Worm (Caenorhabditis elegans): Measurements from ENCODE around the gene acl-13.

Gene acl-13

ce11 chrIV:12396645-12397258, 13.5 kb upstream of the acl-13 start:
- no peak for TF ChIP-seq gmeb-1 (tag; optimal IDR thresholded peaks at IDR 0.05)
- peak; percentile 60 for TF ChIP-seq sem-4 (tag; optimal IDR thresholded peaks at IDR 0.05)
- peak; percentile 77 for TF ChIP-seq blmp-1 (tag; optimal IDR thresholded peaks at IDR 0.05; ENCODE audit: insufficient read depth)
- TF ChIP-seq egl-27 (tag; optimal IDR thresholded peaks at IDR 0.05), result no peak
- no peak for TF ChIP-seq crh-2 (tag; optimal IDR thresholded peaks at IDR 0.05)
- TF ChIP-seq ceh-82 (tag; optimal IDR thresholded peaks at IDR 0.05), result no peak
- TF ChIP-seq unc-39 (tag; optimal IDR thresholded peaks at IDR 0.05), result no peak
- TF ChIP-seq sma-3 (GFP tag; optimal IDR thresholded peaks at IDR 0.05), result peak; percentile 15
- peak; percentile 15 for TF ChIP-seq C34F6.9 (tag; optimal IDR thresholded peaks at IDR 0.05)
- no peak for TF ChIP-seq aly-2 (tag; optimal IDR thresholded peaks at IDR 0.05)
- TF ChIP-seq ama-1 (optimal IDR thresholded peaks at IDR 0.05), result no peak
- no peak for TF ChIP-seq nhr-11 (tag; optimal IDR thresholded peaks at IDR 0.05)
- no peak for TF ChIP-seq alr-1 (tag; optimal IDR thresholded peaks at IDR 0.05)
- peak; percentile 65 for TF ChIP-seq fos-1 (tag; optimal IDR thresholded peaks at IDR 0.05)
- TF ChIP-seq nhr-21 (tag; optimal IDR thresholded peaks at IDR 0.05), result peak; percentile 59
- peak; percentile 13 for TF ChIP-seq sma-9 (GFP tag; optimal IDR thresholded peaks at IDR 0.05)
- no peak for TF ChIP-seq sma-9 (tag; optimal IDR thresholded peaks at IDR 0.05)
- peak; percentile 89 for TF ChIP-seq nhr-129 (tag; optimal IDR thresholded peaks at IDR 0.05)
- no peak for TF ChIP-seq peb-1 (tag; optimal IDR thresholded peaks at IDR 0.05)
- peak in 1 of 2 experiments; percentile 61 for TF ChIP-seq lsy-2 (tag; optimal IDR thresholded peaks at IDR 0.05)
- TF ChIP-seq lin-13 (GFP tag; optimal IDR thresholded peaks at IDR 0.05), result no peak
- peak; percentile 82 for TF ChIP-seq nhr-25 (tag; optimal IDR thresholded peaks at IDR 0.05)
- no peak for TF ChIP-seq ztf-11 (tag; optimal IDR thresholded peaks at IDR 0.05)
- no peak for TF ChIP-seq mbf-1 (tag; optimal IDR thresholded peaks at IDR 0.05)

DNA sequence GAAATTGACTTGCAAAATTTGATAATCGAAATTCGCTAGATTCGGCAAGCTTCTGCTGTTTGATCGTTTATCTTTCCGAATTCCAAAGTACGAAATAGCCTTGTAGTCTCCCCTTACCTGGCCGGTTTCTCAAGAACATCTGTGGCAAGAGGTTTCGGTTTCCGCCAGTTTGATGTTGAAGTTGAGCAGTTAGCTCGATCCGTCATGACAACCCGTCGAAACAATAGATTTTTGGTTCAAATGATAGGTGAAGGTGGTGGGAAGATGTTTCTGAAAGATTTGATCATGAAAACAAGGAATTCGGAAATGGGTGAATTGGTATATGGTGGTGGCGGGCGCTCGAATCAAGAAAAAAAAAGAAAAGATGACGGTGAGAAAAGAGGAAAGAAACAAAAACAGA, 11.8 kb upstream of the acl-13 start, which contains the start of gene acs-20:
acs-20 (minus strand) TSS at position 270 of the 400 bp plus-strand sequence.
- TF ChIP-seq nhr-77 (tag; optimal IDR thresholded peaks at IDR 0.05) (no peak), peb-1 (tag; optimal IDR thresholded peaks at IDR 0.05) (no peak), gmeb-1 (tag; optimal IDR thresholded peaks at IDR 0.05) (no peak), nhr-11 (tag; optimal IDR thresholded peaks at IDR 0.05) (no peak), ceh-82 (tag; optimal IDR thresholded peaks at IDR 0.05) (no peak), lsy-2 (tag; optimal IDR thresholded peaks at IDR 0.05) (no peak)

DNA sequence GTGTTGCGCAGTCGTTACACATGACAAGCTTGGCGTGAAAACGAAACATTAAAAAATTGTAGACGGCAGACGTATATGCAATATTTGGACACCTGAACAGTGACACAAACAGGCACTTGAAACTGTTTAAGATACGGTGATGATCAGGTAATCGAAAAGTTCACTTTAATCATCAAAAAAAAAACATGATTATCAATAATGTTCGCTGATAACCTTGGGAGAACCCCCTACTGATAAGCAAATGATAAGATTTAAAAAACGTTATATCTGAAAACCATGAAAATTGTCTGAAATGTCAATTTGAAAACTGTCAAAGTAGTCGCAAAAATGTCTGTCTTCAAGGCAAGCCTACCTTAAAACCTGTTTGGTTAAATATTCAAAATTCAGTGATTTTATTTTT, 10.3 kb upstream of the acl-13 start:
- TF ChIP-seq fos-1 (tag; optimal IDR thresholded peaks at IDR 0.05) (peak; percentile 52), dmd-4 (tag; optimal IDR thresholded peaks at IDR 0.05) (no peak)

ce11 chrIV:12403440-12403839, 6.8 kb upstream of the acl-13 start:
- TF ChIP-seq blmp-1 (tag; optimal IDR thresholded peaks at IDR 0.05; ENCODE audit: insufficient read depth) (peak; percentile 14), nhr-25 (tag; optimal IDR thresholded peaks at IDR 0.05) (peak; percentile 36), nhr-21 (tag; optimal IDR thresholded peaks at IDR 0.05) (peak; percentile 74), nhr-6 (tag; optimal IDR thresholded peaks at IDR 0.05) (no peak), nhr-129 (tag; optimal IDR thresholded peaks at IDR 0.05) (peak; percentile 24)

DNA sequence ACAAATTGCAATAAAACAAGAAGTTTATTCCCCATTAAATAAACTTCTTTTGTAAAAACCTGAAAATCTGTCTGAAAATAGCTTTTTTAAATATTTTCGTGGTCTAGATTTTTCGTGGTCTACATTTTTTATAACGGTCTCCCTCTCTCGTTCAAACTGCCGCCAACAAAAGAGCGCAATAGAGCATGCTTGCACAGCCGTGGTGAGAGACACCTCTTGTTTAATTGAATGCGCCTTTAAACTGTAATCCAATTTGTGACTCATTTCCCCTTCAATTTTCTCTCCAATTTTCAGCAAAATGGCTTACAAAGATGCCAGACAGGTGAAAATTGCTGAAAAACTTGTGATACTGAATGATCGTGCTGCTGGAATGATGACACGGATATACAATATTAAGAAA, 6.1 kb upstream of the acl-13 start, which contains the start of gene gex-3:
gex-3 (plus strand) TSS at position 295 of the 400 bp plus-strand sequence.
- TF ChIP-seq nhr-12 (tag; optimal IDR thresholded peaks at IDR 0.05), result no peak
- peak; percentile 45 for TF ChIP-seq ceh-16 (tag; optimal IDR thresholded peaks at IDR 0.05)
- TF ChIP-seq peb-1 (tag; optimal IDR thresholded peaks at IDR 0.05), result no peak
- peak; percentile 81 for TF ChIP-seq sma-9 (GFP tag; optimal IDR thresholded peaks at IDR 0.05)
- TF ChIP-seq sma-9 (tag; optimal IDR thresholded peaks at IDR 0.05), result no peak
- peak; percentile 78 to 95 for TF ChIP-seq lsy-2 (tag; optimal IDR thresholded peaks at IDR 0.05)
- no peak for TF ChIP-seq skn-1 (tag; optimal IDR thresholded peaks at IDR 0.05)
- TF ChIP-seq ztf-4 (tag; optimal IDR thresholded peaks at IDR 0.05), result peak; percentile 64
- no peak for TF ChIP-seq nhr-77 (tag; optimal IDR thresholded peaks at IDR 0.05)
- TF ChIP-seq mbf-1 (tag; optimal IDR thresholded peaks at IDR 0.05), result no peak
- TF ChIP-seq F13H6.1 (tag; optimal IDR thresholded peaks at IDR 0.05), result peak; percentile 48
- TF ChIP-seq egl-27 (tag; optimal IDR thresholded peaks at IDR 0.05), result peak; percentile 12
- TF ChIP-seq blmp-1 (tag; optimal IDR thresholded peaks at IDR 0.05; ENCODE audit: insufficient read depth), result no peak
- TF ChIP-seq dmd-4 (tag; optimal IDR thresholded peaks at IDR 0.05), result no peak
- peak; percentile 87 for TF ChIP-seq crh-2 (tag; optimal IDR thresholded peaks at IDR 0.05)
- TF ChIP-seq sma-3 (GFP tag; optimal IDR thresholded peaks at IDR 0.05), result peak; percentile 64
- TF ChIP-seq unc-62 (GFP tag; optimal IDR thresholded peaks at IDR 0.05), result no peak
- peak; percentile 63 for TF ChIP-seq zag-1 (tag; optimal IDR thresholded peaks at IDR 0.05)
- no peak for TF ChIP-seq ceh-82 (tag; optimal IDR thresholded peaks at IDR 0.05)
- no peak for TF ChIP-seq aly-2 (tag; optimal IDR thresholded peaks at IDR 0.05)
- TF ChIP-seq ztf-1 (GFP tag; conservative IDR thresholded peaks at IDR 0.05), result no peak
- TF ChIP-seq gmeb-1 (tag; optimal IDR thresholded peaks at IDR 0.05), result peak; percentile 95
- peak; percentile 85 for TF ChIP-seq C34F6.9 (tag; optimal IDR thresholded peaks at IDR 0.05)
- peak; percentile 91 for TF ChIP-seq lin-13 (GFP tag; optimal IDR thresholded peaks at IDR 0.05)
- TF ChIP-seq snpc-4 (tag; optimal IDR thresholded peaks at IDR 0.05), result no peak
- TF ChIP-seq nhr-11 (tag; optimal IDR thresholded peaks at IDR 0.05), result no peak
- no peak for TF ChIP-seq unc-39 (tag; optimal IDR thresholded peaks at IDR 0.05)
- no peak for TF ChIP-seq nhr-10 (tag; optimal IDR thresholded peaks at IDR 0.05)
- no peak for TF ChIP-seq elt-1 (tag; optimal IDR thresholded peaks at IDR 0.05)
- TF ChIP-seq nhr-25 (tag; optimal IDR thresholded peaks at IDR 0.05), result peak; percentile 71
- no peak for TF ChIP-seq alr-1 (tag; optimal IDR thresholded peaks at IDR 0.05)
- TF ChIP-seq ZK546.5 (tag; optimal IDR thresholded peaks at IDR 0.05), result peak; percentile 73
- TF ChIP-seq lin-11 (tag; optimal IDR thresholded peaks at IDR 0.05), result peak; percentile 79
- no peak for TF ChIP-seq lin-39 (tag; optimal IDR thresholded peaks at IDR 0.05)
- TF ChIP-seq nhr-129 (tag; optimal IDR thresholded peaks at IDR 0.05), result peak; percentile 99
- TF ChIP-seq nhr-6 (tag; optimal IDR thresholded peaks at IDR 0.05), result no peak
